Worm (Caenorhabditis elegans): Measurements from ENCODE around the gene sre-39.

The sre-39 gene

DNA sequence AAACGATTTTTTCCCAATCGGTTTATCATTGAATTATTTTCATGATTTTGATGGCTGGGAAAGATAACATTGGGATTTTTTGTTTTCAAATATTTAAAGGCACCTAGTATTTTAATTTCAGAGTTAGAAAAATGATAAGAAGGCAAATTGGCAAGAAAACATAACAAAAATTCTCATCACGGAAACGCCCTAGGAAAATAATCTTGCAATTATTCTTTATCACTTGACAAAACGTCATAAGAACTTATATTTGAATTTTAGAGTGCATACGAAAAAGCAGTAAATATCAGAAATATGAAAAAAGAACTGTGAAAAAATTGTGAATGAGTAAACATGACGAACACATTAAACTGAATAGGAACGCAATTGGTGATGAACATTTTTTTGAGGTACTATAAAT is 29.7 kb upstream of the sre-39 start:
- TF ChIP-seq unc-39 (tag; optimal IDR thresholded peaks at IDR 0.05) = no peak
- TF ChIP-seq M03D4.4 (tag; optimal IDR thresholded peaks at IDR 0.05) = no peak
- TF ChIP-seq mep-1 (tag; optimal IDR thresholded peaks at IDR 0.05) = no peak
- TF ChIP-seq drap-1 (GFP tag; optimal IDR thresholded peaks at IDR 0.05) = no peak
- no peak for TF ChIP-seq blmp-1 (tag; optimal IDR thresholded peaks at IDR 0.05)
- no peak for TF ChIP-seq nhr-76 (tag; optimal IDR thresholded peaks at IDR 0.05)
- TF ChIP-seq elt-1 (tag; optimal IDR thresholded peaks at IDR 0.05; ENCODE audit: borderline replicate concordance, insufficient read depth) = no peak
- no peak for TF ChIP-seq zip-8 (tag; optimal IDR thresholded peaks at IDR 0.05)
- no peak for TF ChIP-seq bed-3 (GFP tag; optimal IDR thresholded peaks at IDR 0.05)
- TF ChIP-seq mls-2 (tag; optimal IDR thresholded peaks at IDR 0.05) = no peak
- no peak for TF ChIP-seq ces-1 (GFP tag; optimal IDR thresholded peaks at IDR 0.05)
- TF ChIP-seq nhr-28 (tag; optimal IDR thresholded peaks at IDR 0.05) = no peak
- no peak for TF ChIP-seq lin-32 (GFP tag; optimal IDR thresholded peaks at IDR 0.05)
- TF ChIP-seq ceh-39 (tag; optimal IDR thresholded peaks at IDR 0.05) = no peak
- no peak for TF ChIP-seq ceh-43 (GFP tag; optimal IDR thresholded peaks at IDR 0.05)
- no peak for TF ChIP-seq lsy-2 (tag; optimal IDR thresholded peaks at IDR 0.05)

DNA sequence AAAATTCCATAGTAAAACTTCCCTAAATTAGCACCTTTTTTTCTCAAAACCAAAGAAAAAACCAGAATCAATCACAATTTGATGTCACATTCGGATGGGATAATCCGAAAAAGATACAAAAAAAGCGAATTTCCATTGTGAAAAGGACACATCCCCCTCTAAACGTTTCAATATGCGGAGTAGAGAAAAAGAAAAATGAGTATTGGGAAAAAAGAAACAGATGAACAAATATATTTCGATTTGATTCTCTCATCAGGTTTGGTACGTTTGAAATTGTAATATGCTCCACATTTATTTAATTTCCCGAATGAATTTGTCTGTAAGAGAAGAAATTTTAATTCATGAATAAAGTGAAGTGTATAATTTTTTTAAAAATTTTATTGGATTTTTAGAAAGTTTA is 28.8 kb upstream of the sre-39 start:
- no peak for TF ChIP-seq nhr-12 (tag; optimal IDR thresholded peaks at IDR 0.05)
- TF ChIP-seq zip-8 (tag; optimal IDR thresholded peaks at IDR 0.05) = no peak
- no peak for TF ChIP-seq unc-62 (GFP tag; optimal IDR thresholded peaks at IDR 0.05)
- TF ChIP-seq ceh-43 (GFP tag; optimal IDR thresholded peaks at IDR 0.05) = no peak
- no peak for TF ChIP-seq nhr-2 (tag; optimal IDR thresholded peaks at IDR 0.05)
- no peak for TF ChIP-seq ces-1 (GFP tag; optimal IDR thresholded peaks at IDR 0.05)
- no peak for TF ChIP-seq nhr-28 (tag; optimal IDR thresholded peaks at IDR 0.05)
- no peak for TF ChIP-seq mab-5 (tag; optimal IDR thresholded peaks at IDR 0.05)
- no peak for TF ChIP-seq flh-1 (GFP tag; optimal IDR thresholded peaks at IDR 0.05)
- no peak for TF ChIP-seq ceh-83 (GFP tag; optimal IDR thresholded peaks at IDR 0.05)
- TF ChIP-seq pha-4 (tag; optimal IDR thresholded peaks at IDR 0.05) = no peak
- TF ChIP-seq cnd-1 (tag; optimal IDR thresholded peaks at IDR 0.05) = no peak
- TF ChIP-seq drap-1 (GFP tag; optimal IDR thresholded peaks at IDR 0.05) = no peak
- no peak for TF ChIP-seq ceh-39 (tag; optimal IDR thresholded peaks at IDR 0.05)
- no peak for TF ChIP-seq blmp-1 (tag; optimal IDR thresholded peaks at IDR 0.05)

DNA sequence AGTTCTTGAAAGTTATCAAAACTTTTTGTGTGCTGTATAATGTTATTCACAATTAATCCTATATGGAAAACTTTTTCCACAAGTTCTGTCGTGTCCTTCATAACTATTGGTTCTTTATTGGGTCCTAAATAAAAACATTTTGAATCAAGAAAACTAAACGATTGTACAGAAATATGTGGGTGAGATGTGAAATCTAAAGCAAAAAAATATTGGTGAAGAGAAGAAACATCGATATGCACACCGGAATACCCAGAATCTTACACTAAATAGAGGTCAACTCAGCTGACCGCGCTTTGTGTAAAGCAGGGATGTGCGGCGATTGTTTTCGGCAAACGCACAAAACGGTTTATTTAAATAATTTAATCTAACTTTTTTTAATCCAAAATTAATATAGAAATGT is 25.8 kb upstream of the sre-39 start, which contains the start of gene T05A7.13:
T05A7.13 (minus strand) TSS at position 101 of the 400 bp plus-strand sequence.
- TF ChIP-seq ham-2 (GFP tag; optimal IDR thresholded peaks at IDR 0.05) (no peak), hlh-1 (tag; optimal IDR thresholded peaks at IDR 0.05) (peak; percentile 46), nhr-12 (tag; optimal IDR thresholded peaks at IDR 0.05) (no peak), lsy-2 (tag; optimal IDR thresholded peaks at IDR 0.05) (no peak), M03D4.4 (tag; optimal IDR thresholded peaks at IDR 0.05) (no peak), mab-5 (tag; optimal IDR thresholded peaks at IDR 0.05) (no peak)

DNA sequence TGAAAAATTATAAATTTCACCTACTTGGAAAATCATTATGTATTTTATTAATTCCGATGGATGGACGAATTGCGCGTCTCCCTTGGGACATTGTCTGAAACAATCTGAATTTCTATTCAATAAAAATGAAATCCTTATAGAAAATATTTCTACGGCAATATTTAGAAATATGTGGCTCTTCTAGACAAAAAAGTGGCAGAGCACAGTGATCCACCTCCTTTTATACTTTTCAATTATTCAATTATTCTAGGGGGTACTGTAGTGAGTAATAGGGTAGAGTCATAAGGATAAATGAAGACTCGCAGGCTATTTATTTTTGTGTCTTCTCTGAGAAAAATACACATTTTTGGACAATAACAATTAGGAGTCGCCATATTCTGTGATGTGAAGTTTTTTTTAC is 23.9 kb upstream of the sre-39 start, which contains the start of gene T05A7.12:
T05A7.12 (minus strand) TSS at position 101 of the 400 bp plus-strand sequence.
- TF ChIP-seq unc-39 (tag; optimal IDR thresholded peaks at IDR 0.05) (no peak), ham-2 (GFP tag; optimal IDR thresholded peaks at IDR 0.05) (no peak), drap-1 (GFP tag; optimal IDR thresholded peaks at IDR 0.05) (no peak), sptf-1 (tag; optimal IDR thresholded peaks at IDR 0.05) (no peak)

DNA sequence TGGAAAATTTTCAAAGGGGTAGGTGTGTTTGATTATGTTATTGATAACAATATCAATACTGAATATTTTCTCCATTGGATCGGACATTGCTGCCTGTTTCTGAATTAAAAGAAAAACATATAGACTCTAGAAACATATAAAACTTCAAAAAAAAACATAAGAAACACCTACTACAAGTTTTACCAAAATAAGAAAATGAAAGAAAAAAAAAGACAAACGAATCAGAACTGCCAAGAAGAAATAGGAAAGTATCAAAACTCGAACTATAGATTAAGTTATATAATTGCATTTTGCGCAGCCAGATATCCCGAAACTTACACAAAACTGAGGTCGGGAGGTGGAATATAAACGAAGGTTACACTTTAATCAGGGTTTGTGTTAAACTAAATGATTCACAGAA is 21.7 kb upstream of the sre-39 start, which contains the start of gene T05A7.11:
T05A7.11 (minus strand) TSS at position 101 of the 400 bp plus-strand sequence.
- no peak for TF ChIP-seq sem-2 (GFP tag; optimal IDR thresholded peaks at IDR 0.05)
- no peak for TF ChIP-seq nhr-2 (tag; optimal IDR thresholded peaks at IDR 0.05)
- TF ChIP-seq mep-1 (tag; optimal IDR thresholded peaks at IDR 0.05) = no peak
- no peak for TF ChIP-seq lsy-2 (tag; optimal IDR thresholded peaks at IDR 0.05)
- no peak for TF ChIP-seq flh-1 (GFP tag; optimal IDR thresholded peaks at IDR 0.05)
- TF ChIP-seq nhr-237 (tag; optimal IDR thresholded peaks at IDR 0.05) = no peak
- TF ChIP-seq mab-5 (tag; optimal IDR thresholded peaks at IDR 0.05) = no peak
- TF ChIP-seq nhr-28 (tag; optimal IDR thresholded peaks at IDR 0.05) = no peak
- no peak for TF ChIP-seq ceh-83 (GFP tag; optimal IDR thresholded peaks at IDR 0.05)
- no peak for TF ChIP-seq elt-3 (tag; optimal IDR thresholded peaks at IDR 0.05)
- TF ChIP-seq sptf-1 (tag; optimal IDR thresholded peaks at IDR 0.05) = no peak
- TF ChIP-seq ham-2 (GFP tag; optimal IDR thresholded peaks at IDR 0.05) = no peak
- no peak for TF ChIP-seq M03D4.4 (tag; optimal IDR thresholded peaks at IDR 0.05)
- no peak for TF ChIP-seq tbx-8 (GFP tag; optimal IDR thresholded peaks at IDR 0.05)

All from whole organism, mixed stage, embryonic.